Worm (Caenorhabditis elegans) whole organism, late embryonic: ENCODE measurements around the gene clec-197.
A peak's percentile ranks its signal among the peaks of the same experiment; 100 is the strongest.

Source experiments
- C38D4.7 ChIP-seq: fragments of 200-800 bp; sonication (Bioruptor generic); optimal IDR thresholded peaks from 2 replicates; lab custom pipeline; 2018; ENCODE audit warnings: mild to moderate bottlenecking, missing genetic modification characterization, moderate library complexity, missing compliant biosample characterization
- K09A11.1 ChIP-seq: sonication (generic microtip); optimal IDR thresholded peaks from 2 replicates; lab custom pipeline; 2017; ENCODE audit warnings: antibody characterized with exemption, mild to moderate bottlenecking, missing genetic modification characterization, missing compliant biosample characterization; ENCODE audit not compliant: insufficient read depth
- T23F11.4 ChIP-seq: fragments of 200-800 bp; sonication (Bioruptor generic); optimal IDR thresholded peaks from 2 replicates; lab custom pipeline; 2018; ENCODE audit warnings: mild to moderate bottlenecking, missing genetic modification characterization, missing compliant biosample characterization
- ahr-1 ChIP-seq: sonication (generic microtip); optimal IDR thresholded peaks from 2 replicates; lab custom pipeline; 2016; ENCODE audit warnings: missing genetic modification characterization, missing compliant biosample characterization
- ama-1 ChIP-seq: fragments of 150-350 bp; optimal IDR thresholded peaks from 2 replicates; lab custom pipeline; 2014
- ceh-14 ChIP-seq: sonication (generic microtip); optimal IDR thresholded peaks from 2 replicates; lab custom pipeline; 2016; ENCODE audit warnings: missing genotype, missing genetic modification characterization, missing compliant biosample characterization
- ceh-18 ChIP-seq: sonication (generic microtip); optimal IDR thresholded peaks from 2 replicates; lab custom pipeline; 2016; ENCODE audit warnings: missing genetic modification characterization, missing compliant biosample characterization
- ceh-2 ChIP-seq: sonication (generic microtip); optimal IDR thresholded peaks from 2 replicates; lab custom pipeline; 2016; ENCODE audit warnings: missing genotype, missing genetic modification characterization, missing compliant biosample characterization
- ceh-31 ChIP-seq: sonication (generic microtip); optimal IDR thresholded peaks from 2 replicates; lab custom pipeline; 2016; ENCODE audit warnings: missing genetic modification characterization, missing compliant biosample characterization
- ceh-45 ChIP-seq: fragments of 200-800 bp; sonication (Bioruptor generic); IDR thresholded peaks from 2 replicates; pipeline ENCODE4 v1.3.6; 2022; ENCODE audit warnings: missing genetic modification reagents, missing genetic modification characterization, missing compliant biosample characterization
- ceh-48 ChIP-seq: sonication (generic microtip); optimal IDR thresholded peaks from 2 replicates; lab custom pipeline; 2016; ENCODE audit warnings: missing genetic modification characterization, inconsistent platforms, missing compliant biosample characterization
- ceh-9 ChIP-seq: sonication (generic microtip); optimal IDR thresholded peaks from 2 replicates; lab custom pipeline; 2016; ENCODE audit warnings: mild to moderate bottlenecking, missing genetic modification characterization, inconsistent platforms, missing compliant biosample characterization
- che-1 ChIP-seq: sonication (generic microtip); optimal IDR thresholded peaks from 2 replicates; lab custom pipeline; 2016; ENCODE audit warnings: mild to moderate bottlenecking, missing genetic modification characterization, missing compliant biosample characterization
- dve-1 ChIP-seq: sonication (generic microtip); optimal IDR thresholded peaks from 2 replicates; lab custom pipeline; 2017; ENCODE audit warnings: antibody characterized with exemption, mild to moderate bottlenecking, missing genetic modification characterization, missing compliant biosample characterization
- elt-2 ChIP-seq: sonication (generic microtip); optimal IDR thresholded peaks from 2 replicates; lab custom pipeline; 2016; ENCODE audit warnings: missing genetic modification reagents, missing genetic modification characterization, missing compliant biosample characterization
- elt-4 ChIP-seq: sonication (generic microtip); optimal IDR thresholded peaks from 2 replicates; lab custom pipeline; 2016; ENCODE audit warnings: missing genetic modification characterization, missing compliant biosample characterization
- ets-4 ChIP-seq: sonication (generic microtip); optimal IDR thresholded peaks from 2 replicates; lab custom pipeline; 2016; ENCODE audit warnings: missing genetic modification characterization, missing compliant biosample characterization
- fkh-6 ChIP-seq: sonication (generic microtip); optimal IDR thresholded peaks from 2 replicates; lab custom pipeline; 2016; ENCODE audit warnings: missing genetic modification characterization, missing compliant biosample characterization
- gmeb-2 ChIP-seq: sonication (generic microtip); optimal IDR thresholded peaks from 2 replicates; lab custom pipeline; 2016; ENCODE audit warnings: missing genetic modification characterization, inconsistent platforms, missing compliant biosample characterization
- hlh-13 ChIP-seq: fragments of 200-800 bp; sonication (Bioruptor generic); optimal IDR thresholded peaks from 2 replicates; lab custom pipeline; 2018; ENCODE audit warnings: mild to moderate bottlenecking, missing genetic modification characterization, missing compliant biosample characterization
- hlh-15 ChIP-seq: sonication (generic microtip); optimal IDR thresholded peaks from 2 replicates; lab custom pipeline; 2016; ENCODE audit warnings: missing genetic modification characterization, missing compliant biosample characterization
- hlh-30 ChIP-seq: sonication (generic microtip); optimal IDR thresholded peaks from 2 replicates; lab custom pipeline; 2017; ENCODE audit warnings: antibody characterized with exemption, missing genetic modification characterization, missing compliant biosample characterization; ENCODE audit not compliant: insufficient read depth
- nfya-1 ChIP-seq: sonication (generic microtip); optimal IDR thresholded peaks from 2 replicates; lab custom pipeline; 2017; ENCODE audit warnings: missing genetic modification characterization, mild to moderate bottlenecking, missing compliant biosample characterization, antibody characterized with exemption, moderate library complexity
- nhr-232 ChIP-seq: sonication (generic microtip); optimal IDR thresholded peaks from 2 replicates; lab custom pipeline; 2016; ENCODE audit warnings: missing genetic modification characterization, missing compliant biosample characterization
- npax-4 ChIP-seq: sonication (generic microtip); optimal IDR thresholded peaks from 2 replicates; lab custom pipeline; 2016; ENCODE audit warnings: missing genetic modification characterization, missing compliant biosample characterization
- pat-9 ChIP-seq: fragments of 200-800 bp; sonication (Bioruptor generic); optimal IDR thresholded peaks from 2 replicates; lab custom pipeline; 2018; ENCODE audit warnings: mild to moderate bottlenecking, missing genetic modification characterization, moderate library complexity, missing compliant biosample characterization
- pha-4 ChIP-seq: fragments of 150-350 bp; optimal IDR thresholded peaks from 2 replicates; lab custom pipeline; 2018; ENCODE audit warnings: missing biosample characterization, missing genetic modification reagents, missing genetic modification characterization
- rnt-1 ChIP-seq: sonication (generic microtip); optimal IDR thresholded peaks from 2 replicates; lab custom pipeline; 2016; ENCODE audit warnings: missing genetic modification characterization, missing compliant biosample characterization
- sdc-2 ChIP-seq: sonication (generic microtip); optimal IDR thresholded peaks from 2 replicates; lab custom pipeline; 2016; ENCODE audit warnings: missing genotype, missing genetic modification characterization, missing compliant biosample characterization
- unc-3 ChIP-seq, 2 experiments: fragments of 200-800 bp in 1 of 2; sonication (Bioruptor generic) in 1 of 2; sonication (generic microtip) in 1 of 2; conservative IDR thresholded peaks in 1 of 2; optimal IDR thresholded peaks in 1 of 2; 2 replicates each; pipeline versions ENCODE4 v1.3.6 to Lab custom; 2016 to 2022; ENCODE audit warnings: missing compliant biosample characterization in 2 of 2, missing genetic modification characterization in 2 of 2, missing genetic modification reagents in 1 of 2
- unc-42 ChIP-seq: sonication (generic microtip); optimal IDR thresholded peaks from 2 replicates; lab custom pipeline; 2016; ENCODE audit warnings: missing genotype, missing genetic modification characterization, missing compliant biosample characterization
- unc-55 ChIP-seq: sonication (generic microtip); optimal IDR thresholded peaks from 2 replicates; lab custom pipeline; 2017; ENCODE audit warnings: missing biosample characterization, missing genetic modification reagents, missing genetic modification characterization

The clec-197 gene

DNA sequence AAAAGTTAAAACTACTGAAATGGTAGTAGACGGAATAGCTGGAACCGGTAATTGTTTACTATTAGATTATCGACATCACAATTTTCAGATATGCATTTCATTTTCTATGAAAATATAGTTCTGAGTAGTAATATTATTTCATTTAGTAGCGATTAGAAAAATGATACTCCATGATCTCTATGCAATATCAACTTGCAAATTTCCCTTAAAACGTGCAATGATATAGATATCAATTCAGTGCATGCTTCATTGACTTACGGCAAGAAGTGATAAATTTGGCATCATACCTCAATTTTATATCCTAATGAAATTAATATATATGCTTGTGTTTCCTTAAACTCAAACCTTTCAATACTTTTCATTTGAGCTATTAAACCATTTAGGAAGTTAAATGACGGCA, 3.8 kb downstream of the clec-197 start, which contains the start of gene C49C3.21:
Gene C49C3.21, plus strand, starts transcription at position 301 of the 400 bp plus-strand sequence.
- TF ChIP-seq fkh-6 (tag; lab: Kevin White, UChicago): no peak
- TF ChIP-seq unc-42: no peak
- no peak for TF ChIP-seq ets-4 (tag; lab: Kevin White, UChicago)
- TF ChIP-seq nhr-232: no peak
- no peak for TF ChIP-seq ceh-48

DNA sequence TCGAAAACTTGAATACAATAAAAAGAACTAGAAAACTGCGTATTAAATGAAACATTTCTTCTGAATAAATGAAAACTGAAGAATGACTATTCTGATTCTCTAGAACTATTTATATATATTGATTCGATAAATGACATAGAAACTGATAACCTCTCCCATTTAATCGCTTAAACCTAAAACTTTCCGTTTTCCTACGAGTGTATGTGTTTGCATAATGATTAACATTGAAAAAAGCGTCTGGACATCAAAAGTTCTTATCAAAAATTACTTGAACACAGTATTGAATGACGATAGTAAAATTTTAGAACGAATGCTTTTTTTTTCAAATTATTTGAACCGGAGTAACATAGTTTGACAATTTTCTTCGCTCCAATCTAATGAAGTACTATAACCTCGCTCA, 4.3 kb downstream of the clec-197 start, which contains the start of gene C49C3.9:
Gene C49C3.9, minus strand, starts transcription at position 136 of the 400 bp plus-strand sequence.
- TF ChIP-seq ama-1: no peak
- TF ChIP-seq nhr-232: no peak
- TF ChIP-seq unc-3 (GFP tag; conservative IDR thresholded peaks at IDR 0.05; lab: Robert Waterston, UW): no peak
- TF ChIP-seq unc-3 (tag; optimal IDR thresholded peaks at IDR 0.05; lab: Kevin White, UChicago): no peak
- TF ChIP-seq sdc-2: no peak
- TF ChIP-seq ceh-48: no peak

DNA sequence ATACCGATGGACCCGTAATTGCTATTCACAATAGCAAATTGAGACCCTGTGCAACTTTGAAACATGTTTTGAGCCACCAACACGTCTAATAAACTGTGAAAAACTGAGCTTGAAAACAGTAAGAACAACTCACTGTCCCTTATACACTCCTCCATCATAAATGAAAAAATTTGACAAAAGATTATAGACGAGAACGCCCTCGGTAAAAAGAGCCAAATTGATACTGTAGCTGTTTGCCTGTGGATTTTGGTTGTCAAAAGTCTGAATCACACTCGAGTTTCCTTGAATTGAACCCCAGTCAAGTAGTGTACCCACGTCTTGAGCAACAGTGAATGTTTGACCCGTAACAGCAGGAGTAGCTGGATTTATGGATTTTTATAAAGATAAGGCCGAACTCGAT, 5.5 kb downstream of the clec-197 start:
- TF ChIP-seq ahr-1 (no peak), C38D4.7 (GFP tag; lab: Kevin White, UChicago) (no peak), ceh-48 (no peak), ceh-14 (tag; lab: Kevin White, UChicago) (no peak), elt-4 (no peak), hlh-15 (no peak), hlh-13 (GFP tag; lab: Kevin White, UChicago) (no peak), unc-3 (GFP tag; conservative IDR thresholded peaks at IDR 0.05; lab: Robert Waterston, UW) (no peak), unc-3 (tag; optimal IDR thresholded peaks at IDR 0.05; lab: Kevin White, UChicago) (no peak), pha-4 (tag; lab: Kevin White, UChicago) (no peak), che-1 (no peak), ceh-9 (no peak), dve-1 (no peak), ceh-18 (tag; lab: Kevin White, UChicago) (no peak), gmeb-2 (no peak)

DNA sequence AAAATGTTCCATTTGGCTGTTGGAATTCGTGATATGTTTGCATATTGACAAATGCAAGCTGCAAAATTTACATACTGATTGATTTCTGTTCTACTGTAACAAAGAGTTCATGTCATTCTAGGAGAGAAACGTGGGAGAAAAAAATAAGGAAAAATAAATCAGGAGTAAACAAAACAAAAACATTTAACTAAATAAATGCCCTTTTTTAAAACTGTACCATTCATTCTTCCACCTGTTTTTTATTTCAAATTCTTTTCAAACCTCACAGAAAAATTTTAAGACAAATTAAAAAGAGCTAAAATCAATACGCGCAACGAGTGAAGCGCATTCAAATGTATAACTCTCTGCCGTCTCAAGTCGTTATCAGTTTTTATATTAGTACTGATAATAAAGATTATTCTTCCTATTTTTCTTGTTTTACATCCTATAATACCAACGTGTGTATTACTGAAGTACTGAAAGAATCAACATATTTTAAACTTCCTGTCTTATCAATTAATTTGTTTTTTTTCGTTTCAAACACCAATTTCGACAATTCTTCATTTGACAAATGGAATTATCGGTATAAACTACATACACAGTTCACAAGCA, 7.5 kb downstream of the clec-197 start, which contains the start of gene C49C3.10:
Gene C49C3.10, minus strand, starts transcription at position 51 of the 591 bp plus-strand sequence.
- TF ChIP-seq npax-4 (tag; lab: Kevin White, UChicago) (no peak), elt-2 (tag; lab: Kevin White, UChicago) (peak; percentile 78), hlh-13 (GFP tag; lab: Kevin White, UChicago) (no peak)

DNA sequence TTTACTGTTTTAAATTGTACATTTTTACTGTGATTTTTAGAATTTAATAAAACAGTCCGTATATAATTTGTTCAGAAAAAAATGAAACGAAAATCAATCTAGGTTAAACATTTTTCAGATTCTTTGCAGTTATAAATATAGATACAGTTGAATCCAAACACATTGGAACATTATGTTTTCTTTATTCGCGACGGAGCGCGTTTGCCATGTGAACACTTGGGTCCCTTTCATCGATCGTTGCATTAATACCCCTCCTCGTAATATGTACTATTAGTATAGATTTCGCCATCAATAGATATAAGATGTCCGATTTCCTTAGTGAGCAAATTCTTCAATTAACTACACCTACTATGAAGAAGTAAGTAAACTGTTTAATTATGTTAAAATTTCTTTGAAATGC, 11.5 kb downstream of the clec-197 start, which contains the start of gene C49C3.8:
Gene C49C3.8, plus strand, starts transcription at position 173 of the 400 bp plus-strand sequence.
- TF ChIP-seq ceh-48 (peak; percentile 45), K09A11.1 (tag; lab: Kevin White, UChicago) (no peak), pat-9 (no peak), rnt-1 (tag; lab: Kevin White, UChicago) (no peak), T23F11.4 (GFP tag; lab: Kevin White, UChicago) (no peak)

DNA sequence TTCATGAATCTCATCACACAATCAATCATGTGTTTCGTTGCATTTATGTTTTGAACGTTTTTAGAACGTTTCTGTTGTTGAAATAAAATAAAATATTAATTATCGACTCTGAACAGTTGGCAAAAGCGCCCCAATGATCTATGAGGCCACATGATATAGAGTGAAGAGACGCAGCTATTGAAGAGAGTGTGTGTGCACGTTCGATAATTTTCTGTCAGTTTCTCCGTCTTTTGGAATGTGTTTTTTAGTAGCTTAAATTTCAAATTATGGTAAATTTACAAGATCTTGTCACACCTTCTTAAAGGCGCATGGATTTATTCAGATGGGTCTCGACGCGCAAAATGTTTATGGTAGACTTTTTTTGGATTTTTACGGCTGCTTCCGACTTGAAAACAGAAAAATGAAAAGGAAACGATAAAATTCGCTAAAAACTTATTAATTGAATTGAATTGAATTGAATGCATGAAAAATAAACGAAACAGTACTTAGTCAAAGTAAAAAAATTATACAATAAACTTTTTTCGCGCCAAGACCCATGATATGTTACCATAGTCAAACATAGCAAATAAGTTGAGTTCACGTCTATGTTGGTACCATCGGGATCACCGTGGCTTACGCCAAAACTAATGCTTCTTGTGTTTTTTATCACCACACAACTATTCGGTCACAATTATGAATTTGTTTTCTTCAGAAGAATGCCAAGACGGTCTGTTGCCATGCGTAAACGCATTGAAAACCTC, 12.8 kb downstream of the clec-197 start, which contains the start of gene C49C3.15:
Gene C49C3.15, plus strand, starts transcription at position 690 of the 740 bp plus-strand sequence.
- peak; percentile 15 for TF ChIP-seq nfya-1
- peak; percentile 21 for TF ChIP-seq ceh-31
- TF ChIP-seq unc-55 (GFP tag; lab: Kevin White, UChicago): peak; percentile 38
- TF ChIP-seq hlh-30 (tag; lab: Kevin White, UChicago): peak; percentile 77
- no peak for TF ChIP-seq ceh-45
- no peak for TF ChIP-seq ahr-1
- no peak for TF ChIP-seq ceh-2 (tag; lab: Kevin White, UChicago)
